Worm (Caenorhabditis elegans) whole organism, young adult: ENCODE data around the gene Y47D7A.2.

Experiments
- D2030.7 ChIP-seq: fragments of 200-800 bp; sonication (Bioruptor generic); IDR thresholded peaks from 2 replicates; pipeline ENCODE4 v1.3.6; 2022; ENCODE audit warnings: missing genetic modification reagents, missing genetic modification characterization, missing compliant biosample characterization
- ZK185.1 ChIP-seq: sonication (generic microtip); optimal IDR thresholded peaks from 2 replicates; lab custom pipeline; 2016; ENCODE audit warnings: mild to moderate bottlenecking, missing genetic modification characterization, missing compliant biosample characterization; ENCODE audit not compliant: poor library complexity, severe bottlenecking
- ama-1 ChIP-seq, 3 experiments: fragments of 150-350 bp in 1 of 3; sonication (generic microtip) in 2 of 3; optimal IDR thresholded peaks; 2 replicates each; lab custom pipeline; 2014 to 2018; ENCODE audit warnings: missing biosample characterization in 2 of 3, missing genetic modification characterization in 2 of 3, missing genetic modification reagents in 2 of 3
- madf-8 ChIP-seq: fragments of 200-800 bp; sonication (Bioruptor generic); conservative IDR thresholded peaks from 2 replicates; pipeline ENCODE4 v1.3.6; 2022; ENCODE audit warnings: missing genetic modification reagents, missing genetic modification characterization, missing compliant biosample characterization
- mel-28 ChIP-seq: sonication (generic microtip); optimal IDR thresholded peaks from 2 replicates; lab custom pipeline; 2016; ENCODE audit warnings: borderline replicate concordance, mild to moderate bottlenecking, missing genetic modification characterization, missing compliant biosample characterization
- nhr-80 ChIP-seq: sonication (generic microtip); optimal IDR thresholded peaks from 2 replicates; lab custom pipeline; 2016; ENCODE audit warnings: missing genetic modification characterization, missing compliant biosample characterization
- rcor-1 ChIP-seq: fragments of 200-800 bp; sonication (Bioruptor generic); IDR thresholded peaks from 2 replicates; pipeline ENCODE4 v1.3.6; 2022; ENCODE audit warnings: missing genetic modification reagents, missing genetic modification characterization, missing compliant biosample characterization
- snpc-1.3 ChIP-seq: sonication (generic microtip); optimal IDR thresholded peaks from 2 replicates; lab custom pipeline; 2017; ENCODE audit warnings: missing genetic modification characterization, mild to moderate bottlenecking, missing compliant biosample characterization, antibody characterized with exemption, moderate library complexity, missing genotype, missing genetic modification reagents; ENCODE audit not compliant: insufficient read depth
- snpc-3.4 ChIP-seq: sonication (generic microtip); optimal IDR thresholded peaks from 2 replicates; lab custom pipeline; 2017; ENCODE audit warnings: missing genetic modification characterization, mild to moderate bottlenecking, missing compliant biosample characterization, antibody characterized with exemption, moderate library complexity, missing genotype, missing genetic modification reagents
- snpc-4 ChIP-seq, 5 experiments: fragments of 150-350 bp in 1 of 5; sonication (generic microtip) in 4 of 5; optimal IDR thresholded peaks; 2 replicates each; lab custom pipeline; 2014 to 2018; ENCODE audit warnings: missing genetic modification characterization in 5 of 5, missing biosample characterization in 3 of 5, antibody characterized with exemption in 2 of 5, mild to moderate bottlenecking in 2 of 5, missing compliant biosample characterization in 2 of 5, missing genotype in 2 of 5, moderate library complexity in 2 of 5, missing genetic modification reagents in 1 of 5
- xnd-1 ChIP-seq: sonication (generic microtip); optimal IDR thresholded peaks from 2 replicates; lab custom pipeline; 2016; ENCODE audit warnings: missing genotype, missing genetic modification reagents, missing genetic modification characterization, missing compliant biosample characterization
- zfh-2 ChIP-seq: fragments of 200-800 bp; sonication (Bioruptor generic); conservative IDR thresholded peaks from 2 replicates; pipeline ENCODE4 v1.3.6; 2022; ENCODE audit warnings: missing genetic modification reagents, missing genetic modification characterization, missing compliant biosample characterization

DNA sequence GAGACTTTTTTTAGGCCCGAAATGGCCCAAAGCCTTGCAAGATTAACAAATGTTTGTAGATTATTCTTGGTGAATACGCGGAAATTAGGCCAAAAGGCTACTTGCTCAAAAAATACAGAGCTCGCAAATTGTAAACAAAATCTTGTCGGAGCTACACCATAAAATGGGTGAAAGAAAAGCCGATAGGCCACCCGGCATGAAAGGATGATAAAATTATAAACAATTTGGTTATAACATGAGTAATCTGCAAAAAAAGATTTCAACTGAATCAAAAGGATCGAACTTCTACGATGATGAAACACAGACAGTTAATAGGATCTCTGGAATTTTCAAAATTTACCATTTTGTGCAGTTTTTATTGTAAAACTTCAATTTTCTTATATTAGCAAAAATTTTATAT is 21.9 kb upstream of the Y47D7A.2 start:
- TF ChIP-seq ZK185.1 (tag; lab: Kevin White, UChicago) (no peak), rcor-1 (GFP tag; lab: Robert Waterston, UW) (no peak), madf-8 (GFP tag; lab: Robert Waterston, UW) (no peak), D2030.7 (GFP tag; lab: Robert Waterston, UW) (no peak), ama-1 (optimal IDR thresholded peaks at IDR 0.05; lab: Kevin White, UChicago) (no peak), ama-1 (GFP tag; optimal IDR thresholded peaks at IDR 0.05; lab: Kevin White, UChicago) (no peak), snpc-3.4 (tag; lab: Kevin White, UChicago) (no peak), zfh-2 (GFP tag; lab: Robert Waterston, UW) (no peak), mel-28 (tag; lab: Kevin White, UChicago) (no peak), snpc-4 (GFP tag; optimal IDR thresholded peaks at IDR 0.05; lab: Kevin White, UChicago) (no peak), snpc-4 (tag; optimal IDR thresholded peaks at IDR 0.05; lab: Kevin White, UChicago) (no peak), snpc-1.3 (tag; lab: Kevin White, UChicago) (no peak), xnd-1 (tag; lab: Kevin White, UChicago) (no peak), nhr-80 (tag; lab: Kevin White, UChicago) (no peak)
